Fruit fly (Drosophila melanogaster) whole organism, wandering third instar larva: ENCODE data around the gene TrissinR.

ENCODE experiments used
- Abd-B ChIP-seq: fragments of >200 bp; optimal IDR thresholded peaks from 2 replicates; lab custom pipeline; 2017; ENCODE audit warnings: missing biosample characterization, missing genetic modification characterization
- CG32264 ChIP-seq: fragments of 200-800 bp; sonication (Bioruptor generic); optimal IDR thresholded peaks from 2 replicates; lab custom pipeline; 2016; ENCODE audit warnings: missing biosample characterization, missing genetic modification characterization
- CG9705 ChIP-seq: fragments of 200-800 bp; sonication (Bioruptor generic); optimal IDR thresholded peaks from 2 replicates; lab custom pipeline; 2018; ENCODE audit warnings: missing biosample characterization, mild to moderate bottlenecking, missing genetic modification characterization
- CrebA ChIP-seq: fragments of 200-800 bp; sonication (Bioruptor generic); optimal IDR thresholded peaks from 2 replicates; lab custom pipeline; 2016; ENCODE audit warnings: missing biosample characterization, mild to moderate bottlenecking, missing genetic modification characterization, borderline replicate concordance
- Dfd ChIP-seq: fragments of >200 bp; optimal IDR thresholded peaks from 2 replicates; lab custom pipeline; 2017; ENCODE audit warnings: missing biosample characterization, missing genetic modification characterization
- Dif ChIP-seq: fragments of 200-275, 200-300 bp; sonication (Bioruptor generic); optimal IDR thresholded peaks from 2 replicates; lab custom pipeline; 2018; ENCODE audit warnings: missing biosample characterization, missing genetic modification characterization; ENCODE audit not compliant: partially characterized antibody
- GATAd ChIP-seq: sonication (Bioruptor generic); optimal IDR thresholded peaks from 2 replicates; lab custom pipeline; 2016; ENCODE audit warnings: missing biosample characterization, missing genetic modification characterization
- HLH106 ChIP-seq: fragments of 200-800 bp; optimal IDR thresholded peaks from 3 replicates; lab custom pipeline; 2019; ENCODE audit warnings: missing biosample characterization, mild to moderate bottlenecking, missing genetic modification characterization, moderate library complexity
- Hnf4 ChIP-seq: fragments of 200-800 bp; sonication (Bioruptor generic); optimal IDR thresholded peaks from 2 replicates; lab custom pipeline; 2016; ENCODE audit warnings: missing biosample characterization, mild to moderate bottlenecking, missing genetic modification characterization
- Hr78 ChIP-seq: fragments of >200 bp; optimal IDR thresholded peaks from 2 replicates; lab custom pipeline; 2017; ENCODE audit warnings: missing biosample characterization, missing genetic modification characterization
- Hr83 ChIP-seq: fragments of 200-300 bp; sonication (Bioruptor generic); optimal IDR thresholded peaks from 2 replicates; lab custom pipeline; 2016; ENCODE audit warnings: missing biosample characterization, mild to moderate bottlenecking, missing genetic modification characterization, moderate library complexity; ENCODE audit not compliant: poor library complexity, severe bottlenecking
- Jra ChIP-seq: sonication (Bioruptor generic); optimal IDR thresholded peaks from 2 replicates; lab custom pipeline; 2016; ENCODE audit warnings: missing biosample characterization, missing genetic modification characterization
- Mio ChIP-seq: sonication (Bioruptor generic); optimal IDR thresholded peaks from 2 replicates; lab custom pipeline; 2016; ENCODE audit warnings: missing biosample characterization, missing genetic modification characterization
- Myc ChIP-seq: fragments of >200 bp; optimal IDR thresholded peaks from 2 replicates; lab custom pipeline; 2017
- N ChIP-seq: fragments of >200 bp; optimal IDR thresholded peaks from 2 replicates; lab custom pipeline; 2018; ENCODE audit warnings: missing biosample characterization, missing external identifiers, missing genetic modification characterization
- OdsH ChIP-seq: fragments of 200-800 bp; sonication (Bioruptor generic); optimal IDR thresholded peaks from 2 replicates; lab custom pipeline; 2016; ENCODE audit warnings: missing biosample characterization, mild to moderate bottlenecking, missing genetic modification characterization
- Rel ChIP-seq, 2 experiments: fragments of 200-800 bp; sonication (Bioruptor generic) in 1 of 2; optimal IDR thresholded peaks; 2 replicates in 1 of 2; 3 replicates in 1 of 2; lab custom pipeline; 2016 to 2019; ENCODE audit warnings: mild to moderate bottlenecking in 2 of 2, missing biosample characterization in 2 of 2, missing genetic modification characterization in 2 of 2, moderate library complexity in 1 of 2
- Sp1 ChIP-seq: fragments of 200-800 bp; sonication (Bioruptor generic); optimal IDR thresholded peaks from 3 replicates; lab custom pipeline; 2019; ENCODE audit warnings: missing biosample characterization, mild to moderate bottlenecking, missing genetic modification characterization, moderate library complexity
- Vsx2 ChIP-seq: fragments of 200-300, 225-300 bp; sonication (Bioruptor generic); optimal IDR thresholded peaks from 2 replicates; lab custom pipeline; 2018; ENCODE audit warnings: missing biosample characterization, missing genetic modification characterization; ENCODE audit not compliant: partially characterized antibody
- br ChIP-seq: fragments of 200-800 bp; sonication (Bioruptor generic); optimal IDR thresholded peaks from 2 replicates; lab custom pipeline; 2016; ENCODE audit warnings: missing biosample characterization, missing genetic modification characterization
- brk ChIP-seq: fragments of 200-800 bp; sonication (Bioruptor generic); optimal IDR thresholded peaks from 2 replicates; lab custom pipeline; 2016; ENCODE audit warnings: missing biosample characterization, mild to moderate bottlenecking, missing genetic modification characterization
- dl ChIP-seq, 2 experiments: fragments of 175-275, 200-275 bp in 1 of 2; fragments of 200-275 bp in 1 of 2; sonication (Bioruptor generic); optimal IDR thresholded peaks; lab custom pipeline; 2018; ENCODE audit warnings: mild to moderate bottlenecking in 2 of 2, missing biosample characterization in 2 of 2, missing genetic modification characterization in 2 of 2, moderate library complexity in 2 of 2; ENCODE audit not compliant: partially characterized antibody in 2 of 2, insufficient read depth in 1 of 2
- dmrt93B ChIP-seq: fragments of 200-800 bp; sonication (Bioruptor generic); optimal IDR thresholded peaks from 2 replicates; lab custom pipeline; 2018; ENCODE audit warnings: missing biosample characterization, mild to moderate bottlenecking, missing genetic modification characterization
- dsf ChIP-seq: sonication (Bioruptor generic); optimal IDR thresholded peaks from 2 replicates; lab custom pipeline; 2016; ENCODE audit warnings: missing biosample characterization, missing genetic modification characterization, borderline replicate concordance
- ey ChIP-seq: fragments of 200-800 bp; sonication (Bioruptor generic); optimal IDR thresholded peaks from 2 replicates; lab custom pipeline; 2016; ENCODE audit warnings: missing biosample characterization, missing genetic modification characterization
- foxo ChIP-seq, 2 experiments: fragments of 200-800 bp; sonication (Bioruptor generic); optimal IDR thresholded peaks; 2 replicates in 1 of 2; 3 replicates in 1 of 2; lab custom pipeline; 2016 to 2017; ENCODE audit warnings: missing biosample characterization in 2 of 2, missing genetic modification characterization in 2 of 2
- fru ChIP-seq: fragments of 200-800 bp; sonication (Bioruptor generic); optimal IDR thresholded peaks from 3 replicates; lab custom pipeline; 2016; ENCODE audit warnings: missing biosample characterization, mild to moderate bottlenecking, missing genetic modification characterization
- h ChIP-seq: fragments of 200-800 bp; sonication (Bioruptor generic); optimal IDR thresholded peaks from 3 replicates; lab custom pipeline; 2016; ENCODE audit warnings: missing biosample characterization, mild to moderate bottlenecking, missing genetic modification characterization
- jim ChIP-seq: fragments of 175-275, 200-325 bp; sonication (Bioruptor generic); optimal IDR thresholded peaks from 2 replicates; lab custom pipeline; 2016; ENCODE audit warnings: missing biosample characterization, mild to moderate bottlenecking, missing genetic modification characterization
- lola ChIP-seq: fragments of >200 bp; optimal IDR thresholded peaks from 2 replicates; lab custom pipeline; 2017; ENCODE audit warnings: missing biosample characterization, missing genetic modification characterization
- pan ChIP-seq: fragments of >200 bp; optimal IDR thresholded peaks from 2 replicates; lab custom pipeline; 2017
- psq ChIP-seq: fragments of 200-800 bp; sonication (Bioruptor generic); optimal IDR thresholded peaks from 3 replicates; lab custom pipeline; 2017; ENCODE audit warnings: missing biosample characterization, mild to moderate bottlenecking, missing genetic modification characterization, moderate library complexity
- rgr ChIP-seq: fragments of 200-800 bp; sonication (Bioruptor generic); optimal IDR thresholded peaks from 3 replicates; lab custom pipeline; 2016; ENCODE audit warnings: missing biosample characterization, mild to moderate bottlenecking, missing genetic modification characterization
- sage ChIP-seq: fragments of 200-800 bp; sonication (Bioruptor generic); optimal IDR thresholded peaks from 2 replicates; lab custom pipeline; 2016; ENCODE audit warnings: missing biosample characterization, mild to moderate bottlenecking, missing genetic modification characterization
- sv ChIP-seq: fragments of 200-800 bp; sonication (Bioruptor generic); optimal IDR thresholded peaks from 3 replicates; lab custom pipeline; 2016; ENCODE audit warnings: missing biosample characterization, missing genetic modification characterization
- tai ChIP-seq: sonication (Bioruptor generic); optimal IDR thresholded peaks from 2 replicates; lab custom pipeline; 2016; ENCODE audit warnings: missing biosample characterization, missing genetic modification characterization
- usp ChIP-seq: fragments of >200 bp; optimal IDR thresholded peaks from 2 replicates; lab custom pipeline; 2017; ENCODE audit warnings: missing biosample characterization, missing genetic modification characterization
- woc ChIP-seq: sonication (Bioruptor generic); optimal IDR thresholded peaks from 2 replicates; lab custom pipeline; 2016; ENCODE audit warnings: missing biosample characterization, mild to moderate bottlenecking, missing genetic modification characterization

Gene TrissinR

dm6 chr2L:5902898-5903297, 79.1 kb downstream of the TrissinR start:
- TF ChIP-seq Sp1 (GFP tag; lab: Kevin White, UChicago) (no peak), GATAd (GFP tag; lab: Kevin White, UChicago) (no peak), pan (lab: Kevin White, UChicago) (no peak), Dfd (no peak)
- TF ChIP-seq, all 38 proteins: peak for 0

DNA sequence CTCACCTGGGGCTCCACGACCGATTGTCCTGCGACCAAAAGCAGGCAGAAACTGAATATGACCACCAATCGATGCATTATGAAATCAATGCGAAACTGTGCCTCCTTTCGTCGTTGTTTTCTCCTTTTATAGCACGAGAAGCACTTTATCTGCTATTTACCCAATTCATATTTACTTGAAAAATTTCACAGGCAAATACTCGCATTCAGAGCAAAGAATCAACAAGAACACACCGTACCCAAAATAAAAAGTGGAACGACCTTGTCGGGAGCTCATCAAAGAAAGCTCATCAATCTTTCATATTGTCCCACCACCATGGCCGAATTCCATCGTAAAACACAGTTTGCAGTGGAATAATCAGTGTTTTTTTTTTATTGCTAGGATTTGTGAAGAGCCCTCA, 80.8 kb downstream of the TrissinR start, which contains the start of gene CG9021:
Gene CG9021 (minus strand): TSS at position 105 of the 400 bp plus-strand sequence.
- TF ChIP-seq sage = no peak
- TF ChIP-seq br (GFP tag; lab: Kevin White, UChicago) = peak; percentile 76
- no peak for TF ChIP-seq CrebA (GFP tag; lab: Kevin White, UChicago)
- TF ChIP-seq fru (GFP tag; lab: Kevin White, UChicago) = peak; percentile 30
- no peak for TF ChIP-seq dl (GFP tag; optimal IDR thresholded peaks at IDR 0.05; lab: Kevin White, UChicago; ENCODE audit: insufficient read depth in 1 of 2, partially characterized antibody in 2 of 2)
- no peak for TF ChIP-seq Dfd
- TF ChIP-seq dmrt93B = peak; percentile 49
- TF ChIP-seq Sp1 (GFP tag; lab: Kevin White, UChicago) = peak; percentile 49
- TF ChIP-seq h = peak; percentile 69
- peak; percentile 63 for TF ChIP-seq CG9705 (GFP tag; lab: Kevin White, UChicago)
- no peak for TF ChIP-seq Abd-B (GFP tag; lab: Kevin White, UChicago)
- peak; percentile 88 for TF ChIP-seq Hnf4 (GFP tag; lab: Kevin White, UChicago)
- no peak for TF ChIP-seq Dif (GFP tag; lab: Kevin White, UChicago)
- no peak for TF ChIP-seq lola (GFP tag; lab: Kevin White, UChicago)
- TF ChIP-seq brk = no peak
- TF ChIP-seq N (GFP tag; lab: Kevin White, UChicago) = no peak
- TF ChIP-seq Vsx2 (GFP tag; lab: Kevin White, UChicago) = no peak
- no peak for TF ChIP-seq sv
- TF ChIP-seq OdsH = peak; percentile 71
- TF ChIP-seq CG32264 (GFP tag; lab: Kevin White, UChicago) = peak; percentile 32
- TF ChIP-seq Myc (lab: Kevin White, UChicago) = no peak
- peak; percentile 87 for TF ChIP-seq tai (GFP tag; lab: Kevin White, UChicago)
- no peak for TF ChIP-seq Hr78
- peak; percentile 48 for TF ChIP-seq psq
- TF ChIP-seq dsf (GFP tag; lab: Kevin White, UChicago) = peak; percentile 54
- TF ChIP-seq jim (GFP tag; lab: Kevin White, UChicago) = no peak
- TF ChIP-seq GATAd (GFP tag; lab: Kevin White, UChicago) = peak; percentile 27
- no peak for TF ChIP-seq woc (GFP tag; lab: Kevin White, UChicago)
- TF ChIP-seq pan (lab: Kevin White, UChicago) = no peak
- TF ChIP-seq Hr83 (GFP tag; lab: Kevin White, UChicago) = peak; percentile 91
- TF ChIP-seq Rel (GFP tag; optimal IDR thresholded peaks at IDR 0.05; lab: Kevin White, UChicago) = no peak
- no peak for TF ChIP-seq Rel (tag; optimal IDR thresholded peaks at IDR 0.05; lab: Kevin White, UChicago)
- no peak for TF ChIP-seq Mio (GFP tag; lab: Kevin White, UChicago)
- TF ChIP-seq ey (GFP tag; lab: Kevin White, UChicago) = peak; percentile 21
- peak; percentile 51 for TF ChIP-seq Jra (GFP tag; lab: Kevin White, UChicago)
- TF ChIP-seq usp (GFP tag; lab: Kevin White, UChicago) = no peak
- TF ChIP-seq HLH106 (tag; lab: Kevin White, UChicago) = peak; percentile 32
- peak; percentile 76 for TF ChIP-seq rgr (GFP tag; lab: Kevin White, UChicago)
- TF ChIP-seq foxo (GFP tag; optimal IDR thresholded peaks at IDR 0.05; lab: Kevin White, UChicago) = peak in 1 of 2 experiments; percentile 52
- TF ChIP-seq, all 38 proteins: peak for 19
